Fruit fly (Drosophila melanogaster) whole organism: ENCODE data around the gene cpb.

Experiments
- CG8478 ChIP-seq: fragments of >200 bp; optimal IDR thresholded peaks from 2 replicates; lab custom pipeline; 2018; ENCODE audit warnings: inconsistent platforms
- EcR ChIP-seq, 2 experiments: fragments of >200 bp; optimal IDR thresholded peaks; 2 replicates each; lab custom pipeline; 2017; ENCODE audit warnings: missing biosample characterization in 2 of 2, missing genetic modification characterization in 2 of 2, missing genetic modification reagents in 2 of 2
- pan ChIP-seq: fragments of >200 bp; optimal IDR thresholded peaks from 2 replicates; lab custom pipeline; 2017
- psq ChIP-seq: fragments of >200 bp; optimal IDR thresholded peaks from 2 replicates; lab custom pipeline; 2017
- usp ChIP-seq: fragments of >200 bp; optimal IDR thresholded peaks from 2 replicates; lab custom pipeline; 2017; ENCODE audit warnings: missing biosample characterization, missing genetic modification characterization, mixed read lengths

DNA sequence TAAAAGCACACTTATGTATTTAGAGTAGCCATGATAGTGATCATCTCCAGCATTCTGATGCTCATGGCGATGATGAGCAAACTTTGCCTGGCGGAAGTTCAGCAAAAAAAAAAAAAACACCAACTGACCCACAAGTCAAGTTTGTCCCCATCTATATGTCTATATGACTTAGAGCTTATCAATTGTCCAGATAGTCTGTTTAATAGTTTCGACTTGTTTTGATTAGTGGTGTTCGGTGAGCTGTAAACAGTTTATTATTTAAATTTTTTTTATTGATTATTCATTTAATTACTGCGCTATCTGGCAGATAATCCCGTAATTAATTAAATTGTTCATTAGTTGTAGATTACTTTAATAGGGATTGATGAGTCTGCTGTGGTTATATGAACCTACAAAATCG is 39.1 kb downstream of the cpb start:
- TF ChIP-seq pan (lab: Kevin White, UChicago) (no peak), EcR (GFP tag; optimal IDR thresholded peaks at IDR 0.05; lab: Kevin White, UChicago) (no peak), psq (lab: Kevin White, UChicago) (no peak), usp (GFP tag; lab: Kevin White, UChicago) (no peak), CG8478 (lab: Kevin White, UChicago) (no peak)
